Fruit fly (Drosophila melanogaster): ENCODE results near the gene tal-3A.

DNA sequence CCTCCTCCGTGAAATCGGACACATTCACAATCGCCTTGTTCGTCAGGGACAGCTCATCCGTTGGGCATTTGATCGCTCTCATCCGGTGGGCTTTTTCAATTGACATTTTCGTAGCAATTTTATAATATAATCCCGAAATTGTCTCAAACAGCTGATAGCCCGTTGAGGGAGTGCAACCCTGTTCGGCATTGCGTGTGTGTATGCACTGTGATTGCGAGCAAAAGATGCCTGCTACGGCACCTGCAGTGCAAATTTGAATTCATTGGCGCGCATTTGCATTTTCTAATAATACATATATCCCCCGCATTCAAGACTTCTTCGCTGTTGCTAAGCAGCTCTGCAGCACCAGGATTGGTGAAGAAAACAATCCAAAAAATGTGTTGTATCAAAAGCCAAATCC lies 24.9 kb downstream of the tal-3A start, which contains the start of gene Nsf2:
- no peak for TF ChIP-seq tj (GFP tag; optimal IDR thresholded peaks at IDR 0.05)
- TF ChIP-seq CG7045 (GFP tag; optimal IDR thresholded peaks at IDR 0.05) = no peak
- peak; percentile 22 for TF ChIP-seq CG7101 (tag; optimal IDR thresholded peaks at IDR 0.05)
- no peak for TF ChIP-seq kay (GFP tag; ENCODE audit: borderline replicate concordance)
- TF ChIP-seq CG5204 (GFP tag; optimal IDR thresholded peaks at IDR 0.05) = no peak

Data from whole organism, adult.